Worm (Caenorhabditis elegans) whole organism, early embryonic: Measurements from ENCODE around the gene K07D4.6.

ENCODE experiments used
- B0310.2 ChIP-seq: sonication (generic microtip); optimal IDR thresholded peaks from 2 replicates; lab custom pipeline; 2016; ENCODE audit warnings: mild to moderate bottlenecking, missing genetic modification characterization, missing compliant biosample characterization
- F13C5.2 ChIP-seq: sonication (generic microtip); optimal IDR thresholded peaks from 2 replicates; lab custom pipeline; 2017; ENCODE audit warnings: mild to moderate bottlenecking, missing genetic modification characterization, inconsistent platforms, missing compliant biosample characterization
- aly-1 ChIP-seq: sonication (generic microtip); optimal IDR thresholded peaks from 2 replicates; lab custom pipeline; 2016; ENCODE audit warnings: missing genetic modification characterization, missing compliant biosample characterization
- ama-1 ChIP-seq: fragments of 150-350 bp; optimal IDR thresholded peaks from 2 replicates; lab custom pipeline; 2014
- ceh-13 ChIP-seq: fragments of 200-800 bp; sonication (Bioruptor generic); optimal IDR thresholded peaks from 2 replicates; lab custom pipeline; 2018; ENCODE audit warnings: mild to moderate bottlenecking, missing genetic modification characterization, missing compliant biosample characterization
- ceh-36 ChIP-seq: sonication (generic microtip); optimal IDR thresholded peaks from 2 replicates; lab custom pipeline; 2016; ENCODE audit warnings: missing genetic modification characterization, inconsistent platforms, missing compliant biosample characterization
- ets-7 ChIP-seq: sonication (generic microtip); optimal IDR thresholded peaks from 2 replicates; lab custom pipeline; 2016; ENCODE audit warnings: missing genotype, missing genetic modification characterization, missing compliant biosample characterization
- flt-1 ChIP-seq: fragments of 200-800 bp; sonication (Bioruptor generic); IDR thresholded peaks from 2 replicates; pipeline ENCODE4 v1.3.6; 2022; ENCODE audit warnings: missing genetic modification characterization, missing compliant biosample characterization
- hmbx-1 ChIP-seq: sonication (generic microtip); optimal IDR thresholded peaks from 2 replicates; lab custom pipeline; 2016; ENCODE audit warnings: mild to moderate bottlenecking, missing genetic modification characterization, missing compliant biosample characterization
- hmg-4 ChIP-seq: fragments of 200-800 bp; sonication (Bioruptor generic); optimal IDR thresholded peaks from 2 replicates; lab custom pipeline; 2018; ENCODE audit warnings: mild to moderate bottlenecking, missing genetic modification characterization, missing compliant biosample characterization
- hnd-1 ChIP-seq: sonication (generic microtip); optimal IDR thresholded peaks from 2 replicates; lab custom pipeline; 2016; ENCODE audit warnings: missing genetic modification characterization, missing compliant biosample characterization
- pes-1 ChIP-seq: fragments of 200-800 bp; sonication (Bioruptor generic); IDR thresholded peaks from 2 replicates; pipeline ENCODE4 v1.3.6; 2022; ENCODE audit warnings: missing genetic modification reagents, missing genetic modification characterization, missing compliant biosample characterization
- scrt-1 ChIP-seq: fragments of 200-800 bp; sonication (Bioruptor generic); IDR thresholded peaks from 2 replicates; pipeline ENCODE4 v1.3.6; 2022; ENCODE audit warnings: missing genetic modification characterization, missing compliant biosample characterization
- sea-1 ChIP-seq: fragments of 200-800 bp; sonication (Bioruptor generic); conservative IDR thresholded peaks from 2 replicates; pipeline ENCODE4 v1.3.6; 2022; ENCODE audit warnings: missing genetic modification characterization, missing compliant biosample characterization
- tbx-11 ChIP-seq: fragments of 200-800 bp; sonication (Bioruptor generic); IDR thresholded peaks from 2 replicates; pipeline ENCODE4 v1.3.6; 2022; ENCODE audit warnings: missing genetic modification characterization, missing compliant biosample characterization
- tbx-37 ChIP-seq: fragments of 200-800 bp; sonication (Bioruptor generic); conservative IDR thresholded peaks from 2 replicates; pipeline ENCODE4 v1.3.6; 2022; ENCODE audit warnings: missing genetic modification reagents, missing genetic modification characterization, missing compliant biosample characterization
- tra-4 ChIP-seq: sonication (generic microtip); optimal IDR thresholded peaks from 2 replicates; lab custom pipeline; 2017; ENCODE audit warnings: missing genetic modification characterization, missing compliant biosample characterization

K07D4.6 gene

DNA sequence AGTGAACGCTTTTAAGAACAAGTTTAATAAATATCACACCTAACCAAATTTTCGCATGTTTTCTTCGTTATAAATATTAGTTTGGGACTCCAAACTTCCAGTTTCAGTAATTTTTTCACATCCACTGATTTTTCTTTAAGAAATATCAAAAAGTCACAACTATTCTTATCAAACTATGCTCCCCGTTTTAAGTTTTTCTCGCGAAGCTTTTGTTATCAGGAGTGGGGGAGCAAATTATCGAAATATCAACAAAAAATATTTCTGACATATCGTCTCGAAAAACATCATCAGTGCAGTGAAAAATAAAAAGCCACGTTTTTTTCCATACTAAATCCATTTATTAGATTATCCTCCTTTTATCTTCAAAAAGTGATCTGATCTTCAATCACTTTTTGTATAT lies 26.5 kb downstream of the K07D4.6 start:
- TF ChIP-seq ama-1 (lab: Kevin White, UChicago) (no peak), hmbx-1 (tag; lab: Kevin White, UChicago) (no peak), scrt-1 (no peak), tra-4 (tag; lab: Kevin White, UChicago) (no peak), tbx-11 (GFP tag; lab: Robert Waterston, UW) (no peak), hmg-4 (GFP tag; lab: Kevin White, UChicago) (no peak), ets-7 (tag; lab: Kevin White, UChicago) (no peak), B0310.2 (tag; lab: Kevin White, UChicago) (no peak), ceh-13 (no peak), ceh-36 (no peak), hnd-1 (tag; lab: Kevin White, UChicago) (no peak), F13C5.2 (no peak), pes-1 (GFP tag; lab: Robert Waterston, UW) (no peak)

DNA sequence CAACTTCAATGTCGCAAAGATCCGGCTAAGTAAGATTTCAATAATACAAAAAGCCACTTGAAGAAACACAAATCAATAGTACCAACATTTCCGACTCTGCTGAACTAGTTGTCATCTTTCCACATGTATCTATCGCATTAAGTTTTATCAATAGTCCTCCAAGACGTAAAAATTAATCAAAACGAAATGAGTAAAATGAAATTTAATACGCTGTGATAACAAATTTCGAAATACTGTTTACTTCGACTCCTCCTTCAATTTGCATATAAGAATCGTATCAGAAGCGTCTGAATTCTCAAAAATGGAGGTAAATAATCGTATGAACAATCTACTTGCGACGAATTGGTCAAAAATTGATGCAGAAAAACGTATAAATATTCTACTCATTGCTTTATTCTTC lies 27.8 kb downstream of the K07D4.6 start:
- TF ChIP-seq flt-1 (GFP tag; lab: Robert Waterston, UW) (no peak), B0310.2 (tag; lab: Kevin White, UChicago) (no peak), ceh-13 (no peak), scrt-1 (no peak), ets-7 (tag; lab: Kevin White, UChicago) (no peak), tbx-11 (GFP tag; lab: Robert Waterston, UW) (no peak), hmg-4 (GFP tag; lab: Kevin White, UChicago) (no peak), aly-1 (tag; lab: Kevin White, UChicago) (no peak), hmbx-1 (tag; lab: Kevin White, UChicago) (no peak), ama-1 (lab: Kevin White, UChicago) (no peak), pes-1 (GFP tag; lab: Robert Waterston, UW) (no peak), sea-1 (GFP tag; lab: Robert Waterston, UW) (no peak)

DNA sequence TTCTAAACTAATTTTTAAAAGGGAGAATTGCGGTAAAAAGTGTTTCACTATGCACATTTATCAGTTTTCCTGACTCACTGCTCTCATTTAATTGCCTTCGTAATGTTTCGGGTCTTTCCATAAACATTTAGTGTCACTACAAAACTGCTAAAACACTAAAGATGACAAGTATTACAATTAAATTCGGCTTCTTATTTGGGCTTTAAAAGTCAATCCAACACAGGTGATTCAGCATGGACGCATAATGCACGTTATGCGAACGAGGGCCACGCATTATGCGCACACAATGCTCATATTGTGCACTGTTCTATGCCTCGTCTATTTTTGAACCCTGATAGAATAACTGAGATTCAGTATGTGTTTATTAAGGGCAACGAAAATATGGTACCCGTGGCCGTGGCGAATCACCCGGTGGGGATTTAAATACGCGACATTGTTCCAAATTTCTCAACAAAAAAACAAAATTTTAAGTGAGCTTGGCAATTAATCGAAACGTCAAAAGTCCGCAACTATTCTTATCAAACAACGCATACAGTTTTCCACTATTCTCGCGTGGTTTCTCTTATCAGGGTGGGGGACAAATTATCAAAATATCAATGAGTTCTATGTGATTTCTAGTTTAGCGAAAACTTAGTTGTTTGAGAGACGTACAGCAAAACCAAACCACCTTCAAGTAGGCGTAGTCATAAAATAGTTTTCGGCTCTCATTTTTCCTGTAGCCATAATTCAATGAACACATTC lies 28.7 kb downstream of the K07D4.6 start, which contains the start of gene Y14H12A.2:
Gene Y14H12A.2, minus strand, starts transcription at position 51 of the 741 bp plus-strand sequence.
- TF ChIP-seq tbx-11 (GFP tag; lab: Robert Waterston, UW) (no peak), tra-4 (tag; lab: Kevin White, UChicago) (no peak), flt-1 (GFP tag; lab: Robert Waterston, UW) (no peak), sea-1 (GFP tag; lab: Robert Waterston, UW) (no peak), hnd-1 (tag; lab: Kevin White, UChicago) (no peak), B0310.2 (tag; lab: Kevin White, UChicago) (no peak), ama-1 (lab: Kevin White, UChicago) (no peak), aly-1 (tag; lab: Kevin White, UChicago) (no peak), scrt-1 (no peak), F13C5.2 (no peak), hmg-4 (GFP tag; lab: Kevin White, UChicago) (no peak), ets-7 (tag; lab: Kevin White, UChicago) (no peak), pes-1 (GFP tag; lab: Robert Waterston, UW) (no peak), hmbx-1 (tag; lab: Kevin White, UChicago) (no peak), ceh-13 (no peak), ceh-36 (no peak), tbx-37 (GFP tag; lab: Robert Waterston, UW) (no peak)

DNA sequence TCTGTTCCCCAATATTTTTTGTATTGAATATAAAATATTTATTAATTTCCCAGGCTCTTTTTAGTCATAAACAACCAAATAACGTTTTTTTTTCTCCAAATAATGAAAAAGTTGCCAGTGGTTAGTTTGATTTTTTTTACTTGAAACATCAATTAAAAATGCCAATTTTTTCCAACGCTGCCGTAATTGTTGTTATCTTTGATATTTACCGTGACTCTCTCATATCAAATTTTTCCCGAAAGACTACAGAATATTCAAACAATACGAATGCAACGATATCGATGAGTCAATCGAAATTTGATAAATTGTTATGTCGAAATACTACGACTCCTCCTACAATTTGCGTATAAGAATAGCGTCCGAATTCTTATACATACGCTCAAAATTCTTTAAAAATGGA lies 31.6 kb downstream of the K07D4.6 start, which contains the start of gene K10G6.5:
Gene K10G6.5, plus strand, starts transcription at position 345 of the 400 bp plus-strand sequence.
- no peak for TF ChIP-seq ets-7 (tag; lab: Kevin White, UChicago)
- TF ChIP-seq hmbx-1 (tag; lab: Kevin White, UChicago) = no peak
- TF ChIP-seq hmg-4 (GFP tag; lab: Kevin White, UChicago) = no peak
- no peak for TF ChIP-seq ama-1 (lab: Kevin White, UChicago)
- no peak for TF ChIP-seq aly-1 (tag; lab: Kevin White, UChicago)
- TF ChIP-seq tbx-11 (GFP tag; lab: Robert Waterston, UW) = no peak
- no peak for TF ChIP-seq tra-4 (tag; lab: Kevin White, UChicago)
- TF ChIP-seq B0310.2 (tag; lab: Kevin White, UChicago) = no peak
- TF ChIP-seq flt-1 (GFP tag; lab: Robert Waterston, UW) = no peak
- no peak for TF ChIP-seq ceh-13
- no peak for TF ChIP-seq pes-1 (GFP tag; lab: Robert Waterston, UW)
- no peak for TF ChIP-seq ceh-36
- TF ChIP-seq scrt-1 = no peak
- no peak for TF ChIP-seq sea-1 (GFP tag; lab: Robert Waterston, UW)

DNA sequence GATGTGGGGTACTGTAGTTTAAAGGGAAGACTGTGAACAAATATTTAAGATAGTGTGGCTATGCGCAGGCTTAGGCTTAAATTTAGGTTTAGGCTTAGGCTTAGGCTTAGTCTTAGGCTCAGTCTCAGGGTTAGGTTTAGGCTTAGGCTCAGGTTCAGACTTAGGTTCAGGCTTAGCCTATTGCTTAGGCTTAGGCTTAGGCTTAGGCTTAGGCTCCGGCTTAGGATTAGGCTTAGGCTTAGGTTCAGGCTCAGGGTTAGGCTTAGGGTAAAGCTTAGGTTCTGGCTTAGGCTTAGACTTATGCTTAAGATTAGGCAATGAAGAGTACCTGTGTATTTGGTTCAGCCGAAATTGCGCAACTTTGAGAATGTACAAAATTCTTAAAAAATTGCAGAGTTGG lies 34.3 kb downstream of the K07D4.6 start:
- no peak for TF ChIP-seq aly-1 (tag; lab: Kevin White, UChicago)
- TF ChIP-seq ceh-36 = peak; percentile 88

DNA sequence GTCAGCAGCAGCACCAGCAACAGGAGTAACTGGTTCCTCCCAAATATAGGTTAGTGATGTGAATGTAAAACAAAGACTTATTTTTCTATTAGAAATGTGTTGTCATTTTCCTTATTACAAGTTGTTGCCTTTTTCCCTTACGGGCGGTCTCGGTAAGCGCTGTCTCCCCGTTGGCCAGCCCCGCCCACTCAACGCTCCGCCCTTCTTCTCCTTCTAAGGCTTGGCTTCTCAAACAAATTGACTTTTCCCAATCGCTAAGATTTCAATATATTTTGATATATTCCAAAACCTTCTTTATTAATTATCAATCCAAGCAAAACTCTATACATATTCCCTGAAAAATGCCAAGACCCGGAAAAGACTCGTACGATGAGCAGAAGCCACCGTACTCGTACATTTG lies 36.2 kb downstream of the K07D4.6 start, which contains the start of gene lin-31:
Gene lin-31, plus strand, starts transcription at position 237 of the 400 bp plus-strand sequence.
- TF ChIP-seq ceh-13 (no peak), ama-1 (lab: Kevin White, UChicago) (no peak), tbx-37 (GFP tag; lab: Robert Waterston, UW) (no peak), tbx-11 (GFP tag; lab: Robert Waterston, UW) (no peak), sea-1 (GFP tag; lab: Robert Waterston, UW) (no peak), hmg-4 (GFP tag; lab: Kevin White, UChicago) (no peak), ceh-36 (no peak), flt-1 (GFP tag; lab: Robert Waterston, UW) (no peak), hnd-1 (tag; lab: Kevin White, UChicago) (no peak), scrt-1 (no peak), ets-7 (tag; lab: Kevin White, UChicago) (no peak), F13C5.2 (no peak), aly-1 (tag; lab: Kevin White, UChicago) (no peak), B0310.2 (tag; lab: Kevin White, UChicago) (no peak), tra-4 (tag; lab: Kevin White, UChicago) (no peak), pes-1 (GFP tag; lab: Robert Waterston, UW) (no peak)

DNA sequence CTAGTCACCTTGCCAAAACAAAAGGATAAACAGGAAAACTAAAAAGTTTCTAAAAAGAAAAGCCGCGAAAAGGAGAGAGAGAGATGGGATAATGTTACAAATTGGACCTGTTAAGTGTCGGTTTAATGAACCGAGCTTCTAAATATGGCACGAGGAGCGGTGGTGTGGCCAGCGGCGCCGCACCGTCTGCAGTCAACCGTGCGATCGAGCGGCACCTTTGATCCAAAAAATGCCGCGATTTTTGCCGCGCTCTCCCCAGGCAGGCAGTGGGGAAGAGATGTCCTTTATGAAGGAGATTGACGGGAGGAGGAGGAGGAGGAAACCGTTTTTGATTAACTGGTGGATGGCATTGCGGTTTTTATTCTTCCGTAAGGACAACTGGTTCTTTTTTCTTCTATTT lies 38.1 kb downstream of the K07D4.6 start:
- TF ChIP-seq pes-1 (GFP tag; lab: Robert Waterston, UW) = no peak
- no peak for TF ChIP-seq ama-1 (lab: Kevin White, UChicago)
- no peak for TF ChIP-seq tbx-37 (GFP tag; lab: Robert Waterston, UW)
- no peak for TF ChIP-seq ceh-36
- no peak for TF ChIP-seq hmbx-1 (tag; lab: Kevin White, UChicago)
- no peak for TF ChIP-seq hnd-1 (tag; lab: Kevin White, UChicago)
- no peak for TF ChIP-seq hmg-4 (GFP tag; lab: Kevin White, UChicago)
- no peak for TF ChIP-seq sea-1 (GFP tag; lab: Robert Waterston, UW)
- TF ChIP-seq tra-4 (tag; lab: Kevin White, UChicago) = no peak
- TF ChIP-seq B0310.2 (tag; lab: Kevin White, UChicago) = no peak
- no peak for TF ChIP-seq tbx-11 (GFP tag; lab: Robert Waterston, UW)
- TF ChIP-seq flt-1 (GFP tag; lab: Robert Waterston, UW) = no peak
- no peak for TF ChIP-seq ets-7 (tag; lab: Kevin White, UChicago)
- TF ChIP-seq ceh-13 = no peak
- no peak for TF ChIP-seq scrt-1
